In the genomic region with DNA sequence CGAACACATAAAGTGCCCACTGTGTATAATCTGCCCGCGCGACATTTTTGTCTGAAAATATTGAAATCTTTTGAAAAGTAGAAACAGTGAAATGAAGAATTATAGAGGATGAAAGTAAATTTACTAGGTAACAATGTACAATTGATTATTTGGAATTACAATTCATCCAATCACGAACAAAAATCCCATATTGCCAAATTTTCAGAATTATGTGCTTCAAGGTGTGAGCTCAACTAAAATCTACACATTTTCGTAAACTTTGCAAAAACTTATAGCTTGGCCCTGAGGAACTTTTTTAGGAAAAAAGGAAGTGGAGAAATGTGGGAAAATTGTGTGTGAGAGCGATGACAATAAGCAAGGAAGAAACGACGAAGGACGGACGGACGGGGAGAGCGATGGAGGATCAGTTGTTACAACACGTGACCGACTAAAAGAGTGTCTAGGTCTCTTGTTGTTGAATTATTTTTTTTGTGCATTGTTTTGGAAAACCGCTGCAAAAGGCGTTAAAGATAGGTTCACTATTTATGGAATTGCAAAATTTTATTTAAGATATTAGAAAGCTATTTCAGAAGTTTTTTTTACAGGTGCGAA, we compare ENCODE assay signal across 3 worm cellular contexts.
TF ChIP-seq lines count a peak whose summit lies in the region.

A gene (minus strand): TSS at position 51 of the 591 bp plus-strand sequence.

TF ChIP-seq in whole organism, L1 larva, 84 proteins besides CTCF, POLR2A, EP300 and RAD21 (continued from another document):
- TF ChIP-seq dpl-1 (GFP tag; optimal IDR thresholded peaks at IDR 0.05; lab: Kevin White, UChicago) (peak in 1 of 3 experiments; percentile 3), grh-1 (GFP tag; IDR thresholded peaks at IDR 0.05; lab: Robert Waterston, UW) (0 out of 2 replicates have a peak, but pooled peaks have one; percentile 17), lin-14 (GFP tag; optimal IDR thresholded peaks at IDR 0.05; lab: Kevin White, UChicago) (peak; percentile 56), C34B4.2 (tag; optimal IDR thresholded peaks at IDR 0.05; lab: Kevin White, UChicago) (no peak), mab-9 (GFP tag; IDR thresholded peaks at IDR 0.05; lab: Robert Waterston, UW) (no peak), nhr-19 (GFP tag; conservative IDR thresholded peaks at IDR 0.05; lab: Robert Waterston, UW) (no peak), mep-1 (tag; optimal IDR thresholded peaks at IDR 0.05; lab: Kevin White, UChicago) (peak; percentile 23), efl-1 (optimal IDR thresholded peaks at IDR 0.05; lab: Kevin White, UChicago) (peak in 1 of 2 experiments; percentile 21), efl-1 (GFP tag; optimal IDR thresholded peaks at IDR 0.05 in 1 of 2; lab: Kevin White, UChicago) (peak; percentile 7 to 89), nhr-71 (tag; optimal IDR thresholded peaks at IDR 0.05; lab: Kevin White, UChicago) (peak; percentile 39), rnt-1 (tag; optimal IDR thresholded peaks at IDR 0.05; lab: Kevin White, UChicago) (peak; percentile 33)

TF ChIP-seq in whole organism, L2 larva, 48 proteins besides CTCF, POLR2A, EP300 and RAD21 (continued from another document):
- TF ChIP-seq nhr-77 (tag; optimal IDR thresholded peaks at IDR 0.05; lab: Kevin White, UChicago), result no peak
- peak; percentile 85 for TF ChIP-seq ama-1 (optimal IDR thresholded peaks at IDR 0.05; lab: Kevin White, UChicago)
- no peak for TF ChIP-seq elt-1 (tag; optimal IDR thresholded peaks at IDR 0.05; lab: Kevin White, UChicago)
- no peak for TF ChIP-seq nhr-23 (tag; optimal IDR thresholded peaks at IDR 0.05; lab: Kevin White, UChicago)
- TF ChIP-seq ceh-16 (tag; optimal IDR thresholded peaks at IDR 0.05; lab: Kevin White, UChicago), result no peak
- no peak for TF ChIP-seq mbf-1 (tag; optimal IDR thresholded peaks at IDR 0.05; lab: Kevin White, UChicago)
- TF ChIP-seq R02D3.7 (tag; optimal IDR thresholded peaks at IDR 0.05; lab: Kevin White, UChicago), result no peak
- TF ChIP-seq alr-1 (tag; optimal IDR thresholded peaks at IDR 0.05; lab: Kevin White, UChicago), result no peak
- no peak for TF ChIP-seq nhr-25 (tag; optimal IDR thresholded peaks at IDR 0.05; lab: Kevin White, UChicago)
- no peak for TF ChIP-seq mdl-1 (tag; optimal IDR thresholded peaks at IDR 0.05; lab: Kevin White, UChicago)
- TF ChIP-seq nhr-6 (tag; optimal IDR thresholded peaks at IDR 0.05; lab: Kevin White, UChicago), result no peak
- no peak for TF ChIP-seq skn-1 (tag; optimal IDR thresholded peaks at IDR 0.05; lab: Kevin White, UChicago)
- TF ChIP-seq aly-2 (tag; optimal IDR thresholded peaks at IDR 0.05; lab: Kevin White, UChicago), result no peak
- no peak for TF ChIP-seq peb-1 (tag; optimal IDR thresholded peaks at IDR 0.05; lab: Kevin White, UChicago)
- TF ChIP-seq lin-13 (GFP tag; optimal IDR thresholded peaks at IDR 0.05; lab: Kevin White, UChicago), result peak; percentile 2
- TF ChIP-seq elt-3 (tag; optimal IDR thresholded peaks at IDR 0.05; lab: Kevin White, UChicago), result no peak
- TF ChIP-seq blmp-1 (tag; optimal IDR thresholded peaks at IDR 0.05; lab: Kevin White, UChicago; ENCODE audit: insufficient read depth), result no peak
- no peak for TF ChIP-seq unc-39 (tag; optimal IDR thresholded peaks at IDR 0.05; lab: Kevin White, UChicago)
- TF ChIP-seq ztf-4 (tag; optimal IDR thresholded peaks at IDR 0.05; lab: Kevin White, UChicago), result no peak
- no peak for TF ChIP-seq Y55F3AM.14 (GFP tag; optimal IDR thresholded peaks at IDR 0.05; lab: Kevin White, UChicago)
- TF ChIP-seq nhr-129 (tag; optimal IDR thresholded peaks at IDR 0.05; lab: Kevin White, UChicago), result peak; percentile 51
- no peak for TF ChIP-seq ztf-1 (GFP tag; conservative IDR thresholded peaks at IDR 0.05; lab: Robert Waterston, UW)
- TF ChIP-seq ZK546.5 (tag; optimal IDR thresholded peaks at IDR 0.05; lab: Kevin White, UChicago), result no peak
- TF ChIP-seq sma-3 (GFP tag; optimal IDR thresholded peaks at IDR 0.05; lab: Kevin White, UChicago), result no peak
- no peak for TF ChIP-seq fos-1 (tag; optimal IDR thresholded peaks at IDR 0.05; lab: Kevin White, UChicago)
- TF ChIP-seq nhr-12 (tag; optimal IDR thresholded peaks at IDR 0.05; lab: Kevin White, UChicago), result no peak
- no peak for TF ChIP-seq zag-1 (tag; optimal IDR thresholded peaks at IDR 0.05; lab: Kevin White, UChicago)
- TF ChIP-seq F13H6.1 (tag; optimal IDR thresholded peaks at IDR 0.05; lab: Kevin White, UChicago), result no peak
- TF ChIP-seq crh-2 (tag; optimal IDR thresholded peaks at IDR 0.05; lab: Kevin White, UChicago), result peak; percentile 23
- no peak for TF ChIP-seq ztf-11 (tag; optimal IDR thresholded peaks at IDR 0.05; lab: Kevin White, UChicago)
- TF ChIP-seq sem-4 (tag; optimal IDR thresholded peaks at IDR 0.05; lab: Kevin White, UChicago), result no peak
- TF ChIP-seq nhr-10 (tag; optimal IDR thresholded peaks at IDR 0.05; lab: Kevin White, UChicago), result no peak
- TF ChIP-seq lin-39 (tag; optimal IDR thresholded peaks at IDR 0.05; lab: Kevin White, UChicago), result no peak

TF ChIP-seq in whole organism, L4 larva, 104 proteins besides CTCF, POLR2A, EP300 and RAD21 (continued from another document):
- TF ChIP-seq lin-13 (GFP tag; optimal IDR thresholded peaks at IDR 0.05; lab: Kevin White, UChicago) (no peak), ceh-28 (tag; optimal IDR thresholded peaks at IDR 0.05; lab: Kevin White, UChicago) (no peak), unc-62 (GFP tag; optimal IDR thresholded peaks at IDR 0.05 in 1 of 2; lab: Kevin White, UChicago) (peak in 1 of 2 experiments; percentile 24), unc-62 (tag; optimal IDR thresholded peaks at IDR 0.05; lab: Kevin White, UChicago) (no peak), hlh-30 (tag; optimal IDR thresholded peaks at IDR 0.05; lab: Kevin White, UChicago; ENCODE audit: insufficient read depth) (peak; percentile 87), snpc-1.2 (GFP tag; IDR thresholded peaks at IDR 0.05; lab: Robert Waterston, UW) (no peak), nhr-6 (tag; optimal IDR thresholded peaks at IDR 0.05; lab: Kevin White, UChicago) (no peak), zip-11 (GFP tag; IDR thresholded peaks at IDR 0.05; lab: Robert Waterston, UW) (no peak)
